Worm (Caenorhabditis elegans) whole organism, L4 larva: ENCODE results near the gene F57G12.1.

ENCODE experiments used
- F37D6.2 ChIP-seq: sonication (generic microtip); optimal IDR thresholded peaks from 2 replicates; lab custom pipeline; 2016; ENCODE audit warnings: mild to moderate bottlenecking, missing genetic modification characterization, missing compliant biosample characterization
- T26A8.4 ChIP-seq: fragments of 200-800 bp; sonication (Bioruptor generic); IDR thresholded peaks from 2 replicates; pipeline ENCODE4 v1.3.6; 2022; ENCODE audit warnings: missing genetic modification characterization, missing compliant biosample characterization
- Y5F2A.4 ChIP-seq: fragments of 200-800 bp; sonication (Bioruptor generic); optimal IDR thresholded peaks from 2 replicates; lab custom pipeline; 2018; ENCODE audit warnings: mild to moderate bottlenecking, missing genetic modification characterization, missing compliant biosample characterization
- ZK337.2 ChIP-seq: fragments of 200-800 bp; sonication (Bioruptor generic); IDR thresholded peaks from 2 replicates; pipeline ENCODE4 v1.3.6; 2022; ENCODE audit warnings: missing genetic modification reagents, missing genetic modification characterization, missing compliant biosample characterization
- aha-1 ChIP-seq: fragments of 150-350 bp; peaks from one replicate; lab custom pipeline; 2014; ENCODE audit warnings: missing biosample characterization, missing genetic modification characterization
- attf-4 ChIP-seq: sonication (generic microtip); optimal IDR thresholded peaks from 3 replicates; lab custom pipeline; 2017; ENCODE audit warnings: missing biosample characterization, missing genetic modification characterization
- ceh-20 ChIP-seq: fragments of 200-800 bp; sonication (Bioruptor generic); IDR thresholded peaks from 2 replicates; pipeline ENCODE4 v1.3.6; 2022; ENCODE audit warnings: missing genetic modification reagents, missing genetic modification characterization, missing compliant biosample characterization
- ceh-62 ChIP-seq: sonication (generic microtip); optimal IDR thresholded peaks from 2 replicates; lab custom pipeline; 2017; ENCODE audit warnings: missing biosample characterization, missing genetic modification characterization
- ceh-82 ChIP-seq: sonication (generic microtip); optimal IDR thresholded peaks from 2 replicates; lab custom pipeline; 2017; ENCODE audit warnings: missing biosample characterization, missing genetic modification characterization
- daf-19 ChIP-seq: fragments of 200-800 bp; sonication (Bioruptor generic); conservative IDR thresholded peaks from 2 replicates; pipeline ENCODE4 v1.3.6; 2022; ENCODE audit warnings: missing genetic modification characterization, missing compliant biosample characterization
- daf-8 ChIP-seq: fragments of 200-800 bp; sonication (Bioruptor generic); IDR thresholded peaks from 2 replicates; pipeline ENCODE4 v1.3.6; 2022; ENCODE audit warnings: missing genetic modification characterization, missing compliant biosample characterization
- dpl-1 ChIP-seq: fragments of 150-350 bp; optimal IDR thresholded peaks from 2 replicates; lab custom pipeline; 2014; ENCODE audit warnings: missing biosample characterization, missing genetic modification reagents, missing genetic modification characterization
- fkh-10 ChIP-seq: fragments of 150-350 bp; optimal IDR thresholded peaks from 2 replicates; lab custom pipeline; 2014; ENCODE audit warnings: missing biosample characterization, missing genetic modification reagents, missing genetic modification characterization
- hif-1 ChIP-seq, 2 experiments: sonication (generic microtip); optimal IDR thresholded peaks; 2 replicates each; lab custom pipeline; 2016 to 2017; ENCODE audit warnings: missing compliant biosample characterization in 2 of 2, missing genetic modification characterization in 2 of 2, missing genetic modification reagents in 2 of 2, missing genotype in 2 of 2, mild to moderate bottlenecking in 1 of 2
- hlh-11 ChIP-seq: fragments of 200-800 bp; sonication (Bioruptor generic); optimal IDR thresholded peaks from 2 replicates; lab custom pipeline; 2018; ENCODE audit warnings: mild to moderate bottlenecking, missing genetic modification characterization, missing compliant biosample characterization
- hmg-1.1 ChIP-seq: fragments of 200-800 bp; sonication (Bioruptor generic); IDR thresholded peaks from 2 replicates; pipeline ENCODE4 v1.3.6; 2022; ENCODE audit warnings: missing genetic modification reagents, missing genetic modification characterization, missing compliant biosample characterization
- jun-1 ChIP-seq: fragments of 150-350 bp; optimal IDR thresholded peaks from 2 replicates; lab custom pipeline; 2014; ENCODE audit warnings: missing biosample characterization, missing genetic modification reagents, missing genetic modification characterization
- lin-1 ChIP-seq: fragments of 200-800 bp; sonication (Bioruptor generic); IDR thresholded peaks from 2 replicates; pipeline ENCODE4 v1.3.6; 2022; ENCODE audit warnings: missing genetic modification reagents, missing genetic modification characterization, missing compliant biosample characterization
- mdl-1 ChIP-seq, 2 experiments: fragments of 150-350 bp in 1 of 2; sonication (generic microtip) in 1 of 2; optimal IDR thresholded peaks; 2 replicates each; lab custom pipeline; 2014 to 2017; ENCODE audit warnings: missing biosample characterization in 2 of 2, missing genetic modification characterization in 2 of 2
- mep-1 ChIP-seq: fragments of 150-350 bp; sonication (generic microtip); optimal IDR thresholded peaks from 3 replicates; lab custom pipeline; 2014; ENCODE audit warnings: missing biosample characterization, missing genetic modification characterization
- mes-2 ChIP-seq: sonication (generic microtip); optimal IDR thresholded peaks from 2 replicates; lab custom pipeline; 2016; ENCODE audit warnings: missing genotype, mild to moderate bottlenecking, missing genetic modification characterization, missing compliant biosample characterization; ENCODE audit not compliant: poor library complexity, severe bottlenecking
- mxl-2 ChIP-seq: fragments of 200-800 bp; sonication (Bioruptor generic); conservative IDR thresholded peaks from 2 replicates; pipeline ENCODE4 v1.3.6; 2022; ENCODE audit warnings: missing genetic modification reagents, missing genetic modification characterization, missing compliant biosample characterization
- nhr-11 ChIP-seq: fragments of 150-350 bp; optimal IDR thresholded peaks from 2 replicates; lab custom pipeline; 2014; ENCODE audit warnings: missing biosample characterization, missing genetic modification characterization
- nhr-25 ChIP-seq: sonication (generic microtip); optimal IDR thresholded peaks from 2 replicates; lab custom pipeline; 2017; ENCODE audit warnings: missing genetic modification characterization, mild to moderate bottlenecking, missing compliant biosample characterization, antibody characterized with exemption, moderate library complexity, borderline replicate concordance; ENCODE audit not compliant: insufficient read depth
- nhr-28 ChIP-seq: fragments of 150-350 bp; optimal IDR thresholded peaks from 2 replicates; lab custom pipeline; 2014; ENCODE audit warnings: missing biosample characterization, missing genetic modification characterization
- nhr-41 ChIP-seq: fragments of 200-800 bp; sonication (Bioruptor generic); IDR thresholded peaks from 2 replicates; pipeline ENCODE4 v1.3.6; 2022; ENCODE audit warnings: missing genetic modification reagents, missing genetic modification characterization, missing compliant biosample characterization
- nhr-48 ChIP-seq: sonication (generic microtip); optimal IDR thresholded peaks from 2 replicates; lab custom pipeline; 2016; ENCODE audit warnings: mild to moderate bottlenecking, missing genetic modification characterization, missing compliant biosample characterization
- nhr-77 ChIP-seq: fragments of 150-350 bp; optimal IDR thresholded peaks from 2 replicates; lab custom pipeline; 2014; ENCODE audit warnings: missing biosample characterization, missing genetic modification characterization
- saeg-2 ChIP-seq: fragments of 200-800 bp; sonication (Bioruptor generic); IDR thresholded peaks from 2 replicates; pipeline ENCODE4 v1.3.6; 2022; ENCODE audit warnings: missing genetic modification reagents, missing genetic modification characterization, missing compliant biosample characterization
- sdz-12 ChIP-seq: fragments of 200-800 bp; sonication (Bioruptor generic); optimal IDR thresholded peaks from 2 replicates; lab custom pipeline; 2018; ENCODE audit warnings: mild to moderate bottlenecking, missing genetic modification characterization, missing compliant biosample characterization
- set-16 ChIP-seq: fragments of 200-800 bp; sonication (Bioruptor generic); IDR thresholded peaks from 2 replicates; pipeline ENCODE4 v1.3.6; 2022; ENCODE audit warnings: missing genetic modification reagents, missing genetic modification characterization, missing compliant biosample characterization
- snpc-4 ChIP-seq: fragments of 150-350 bp; optimal IDR thresholded peaks from 2 replicates; lab custom pipeline; 2014; ENCODE audit warnings: missing biosample characterization, missing genetic modification characterization
- tag-97 ChIP-seq: fragments of 200-800 bp; sonication (Bioruptor generic); IDR thresholded peaks from 2 replicates; pipeline ENCODE4 v1.3.6; 2022; ENCODE audit warnings: missing genetic modification characterization, missing compliant biosample characterization
- unc-39 ChIP-seq: sonication (generic microtip); optimal IDR thresholded peaks from 2 replicates; lab custom pipeline; 2017; ENCODE audit warnings: missing biosample characterization, missing genetic modification characterization
- vab-7 ChIP-seq: fragments of 200-800 bp; sonication (Bioruptor generic); IDR thresholded peaks from 2 replicates; pipeline ENCODE4 v1.3.6; 2022; ENCODE audit warnings: missing genetic modification reagents, missing genetic modification characterization, missing compliant biosample characterization
- zfp-3 ChIP-seq: fragments of 200-800 bp; sonication (Bioruptor generic); conservative IDR thresholded peaks from 2 replicates; pipeline ENCODE4 v1.3.6; 2022; ENCODE audit warnings: missing genetic modification reagents, missing genetic modification characterization, missing compliant biosample characterization
- zip-11 ChIP-seq: fragments of 200-800 bp; sonication (Bioruptor generic); IDR thresholded peaks from 2 replicates; pipeline ENCODE4 v1.3.6; 2022; ENCODE audit warnings: missing genetic modification characterization, missing compliant biosample characterization
- zip-2 ChIP-seq: fragments of 150-350 bp; optimal IDR thresholded peaks from 2 replicates; lab custom pipeline; 2014; ENCODE audit warnings: missing biosample characterization, missing genetic modification characterization

F57G12.1 gene

DNA sequence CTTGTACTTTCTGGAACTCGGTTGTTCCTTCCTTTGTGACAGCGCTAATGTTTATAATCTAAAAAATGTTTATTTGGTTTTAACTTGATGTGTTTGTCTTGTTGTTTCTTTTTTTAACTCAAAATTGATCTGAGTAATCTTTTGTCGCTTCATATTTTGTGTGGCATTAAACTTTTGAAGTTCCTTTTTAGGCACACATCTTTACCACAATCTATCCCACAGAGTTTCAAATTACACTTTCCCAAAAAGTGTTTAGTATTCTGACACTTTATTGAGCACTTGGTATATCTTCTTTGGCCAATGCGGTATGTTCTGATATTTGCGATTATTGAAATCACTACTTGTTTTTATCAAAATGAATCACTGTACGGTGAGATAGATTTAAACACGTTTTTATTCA lies 46.2 kb downstream of the F57G12.1 start, which contains the start of gene lgc-18:
Gene lgc-18, plus strand, starts transcription at position 301 of the 400 bp plus-strand sequence.
- TF ChIP-seq nhr-11 (tag; lab: Kevin White, UChicago) (no peak), aha-1 (no peak), jun-1 (tag; lab: Kevin White, UChicago) (no peak), Y5F2A.4 (GFP tag; lab: Kevin White, UChicago) (no peak), lin-1 (GFP tag; lab: Robert Waterston, UW) (no peak), fkh-10 (GFP tag; lab: Kevin White, UChicago) (no peak), mxl-2 (no peak), ceh-20 (no peak), mdl-1 (tag; optimal IDR thresholded peaks at IDR 0.05; lab: Kevin White, UChicago) (no peak), attf-4 (tag; lab: Kevin White, UChicago) (no peak), vab-7 (no peak), nhr-77 (tag; lab: Kevin White, UChicago) (no peak), daf-8 (GFP tag; lab: Robert Waterston, UW) (no peak), mep-1 (tag; lab: Kevin White, UChicago) (no peak), F37D6.2 (tag; lab: Kevin White, UChicago) (no peak), daf-19 (GFP tag; lab: Robert Waterston, UW) (no peak), T26A8.4 (GFP tag; lab: Robert Waterston, UW) (no peak), nhr-28 (no peak)
- TF ChIP-seq, all 104 proteins: peak for 0

DNA sequence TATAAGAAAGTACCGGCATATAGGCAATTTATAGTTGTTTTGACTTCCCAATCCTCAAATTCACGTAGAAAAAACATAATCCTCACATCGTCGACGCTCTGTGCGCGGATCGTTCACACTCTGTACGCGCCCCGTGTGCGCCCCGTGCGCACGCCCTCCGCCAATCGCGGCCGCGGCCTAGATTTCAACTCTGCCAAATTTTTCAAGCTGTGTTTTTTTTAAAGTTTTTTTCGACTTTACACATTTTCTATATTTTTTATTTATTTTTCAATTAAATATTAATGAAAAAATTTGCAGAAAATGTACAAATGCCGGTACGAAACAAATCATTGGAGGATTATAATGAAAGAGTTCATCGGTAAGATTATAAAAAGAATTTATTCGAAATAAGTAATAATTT lies 48.3 kb downstream of the F57G12.1 start, which contains the start of gene T01H10.11:
Gene T01H10.11, plus strand, starts transcription at position 301 of the 400 bp plus-strand sequence.
- no peak for TF ChIP-seq snpc-4
- no peak for TF ChIP-seq zip-2 (tag; lab: Kevin White, UChicago)
- TF ChIP-seq daf-19 (GFP tag; lab: Robert Waterston, UW): no peak
- TF ChIP-seq nhr-48 (tag; lab: Kevin White, UChicago): no peak
- TF ChIP-seq mes-2 (tag; lab: Kevin White, UChicago): no peak
- no peak for TF ChIP-seq nhr-25
- no peak for TF ChIP-seq zfp-3 (GFP tag; lab: Robert Waterston, UW)
- TF ChIP-seq unc-39: no peak
- no peak for TF ChIP-seq nhr-41 (GFP tag; lab: Robert Waterston, UW)
- TF ChIP-seq ceh-82 (tag; lab: Kevin White, UChicago): no peak
- no peak for TF ChIP-seq hmg-1.1 (GFP tag; lab: Robert Waterston, UW)
- no peak for TF ChIP-seq set-16 (GFP tag; lab: Robert Waterston, UW)
- TF ChIP-seq ceh-20: no peak
- TF ChIP-seq tag-97: no peak
- no peak for TF ChIP-seq ceh-62 (tag; lab: Kevin White, UChicago)
- TF ChIP-seq saeg-2 (GFP tag; lab: Robert Waterston, UW): no peak
- no peak for TF ChIP-seq mep-1 (tag; lab: Kevin White, UChicago)
- no peak for TF ChIP-seq zip-11 (GFP tag; lab: Robert Waterston, UW)

DNA sequence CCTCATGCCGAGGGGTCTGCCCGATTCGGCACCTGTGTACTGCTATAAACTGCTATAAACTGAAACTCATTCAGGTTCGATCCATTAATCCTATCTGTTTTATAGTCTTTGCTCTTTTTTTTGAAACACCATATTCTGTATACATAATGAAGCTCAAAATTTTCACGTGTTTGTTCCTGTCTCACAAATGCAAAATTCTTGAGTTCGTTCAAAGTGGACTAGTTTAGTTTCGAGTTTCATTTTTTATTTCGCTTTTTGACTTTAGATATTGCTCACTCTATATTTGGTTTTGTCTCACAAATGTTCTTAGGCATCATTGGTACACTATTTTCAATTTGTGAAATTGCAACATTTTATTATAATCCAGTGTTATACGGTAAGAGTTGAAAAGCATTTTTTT lies 50.2 kb downstream of the F57G12.1 start, which contains the start of gene lgc-17:
Gene lgc-17, plus strand, starts transcription at position 301 of the 400 bp plus-strand sequence.
- TF ChIP-seq mdl-1 (tag; optimal IDR thresholded peaks at IDR 0.05; lab: Kevin White, UChicago) (no peak), hif-1 (tag; optimal IDR thresholded peaks at IDR 0.05; lab: Kevin White, UChicago) (no peak), ZK337.2 (GFP tag; lab: Robert Waterston, UW) (no peak), hlh-11 (tag; lab: Kevin White, UChicago) (no peak), dpl-1 (no peak), tag-97 (no peak), hmg-1.1 (GFP tag; lab: Robert Waterston, UW) (no peak), sdz-12 (GFP tag; lab: Kevin White, UChicago) (no peak), fkh-10 (GFP tag; lab: Kevin White, UChicago) (no peak)
